Worm (Caenorhabditis elegans) whole organism, L4/young adult: Measurements from ENCODE around the gene R07E3.7.

Experiments used
- W03F9.2 ChIP-seq: fragments of 150-350 bp; optimal IDR thresholded peaks from 2 replicates; lab custom pipeline; 2014; ENCODE audit warnings: missing biosample characterization, missing genetic modification characterization
- dao-5 ChIP-seq: sonication (generic microtip); optimal IDR thresholded peaks from 2 replicates; lab custom pipeline; 2016; ENCODE audit warnings: missing genotype, missing genetic modification characterization, moderate library complexity, missing compliant biosample characterization
- him-1 ChIP-seq: sonication (generic microtip); optimal IDR thresholded peaks from 2 replicates; lab custom pipeline; 2016; ENCODE audit warnings: missing genotype, missing genetic modification reagents, missing genetic modification characterization, missing compliant biosample characterization

Gene R07E3.7

DNA sequence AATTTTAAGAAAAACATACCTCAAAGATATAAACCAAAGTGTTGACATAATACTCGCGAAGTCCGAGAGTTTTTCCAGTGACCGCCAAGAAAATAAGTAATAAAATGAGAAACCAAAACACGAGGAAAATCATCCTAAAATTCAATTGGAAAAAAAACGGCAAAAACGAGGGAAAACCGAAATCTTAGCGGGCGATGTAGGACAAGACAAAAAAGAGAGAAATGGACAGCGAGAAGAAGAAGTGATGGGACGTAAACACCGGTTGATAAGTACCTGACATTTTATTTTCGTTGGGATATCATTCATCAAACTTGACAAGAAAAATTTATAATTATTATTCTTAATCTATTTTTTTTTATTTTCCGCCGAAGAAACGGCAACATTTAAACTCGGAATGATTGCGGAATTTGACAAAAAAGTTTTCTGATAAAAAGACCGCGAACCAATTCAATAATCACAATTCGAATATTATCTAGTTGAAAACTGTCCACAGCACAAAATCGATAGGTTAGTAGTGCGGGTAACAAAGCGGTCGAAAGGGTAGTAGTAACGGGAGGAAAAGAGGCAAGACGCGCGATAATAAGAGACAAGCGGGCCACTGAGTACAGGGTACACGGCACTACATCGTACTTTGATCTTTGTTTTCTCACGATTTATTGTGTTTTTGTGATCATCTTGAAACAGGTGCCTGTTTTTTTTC lies 28.1 kb downstream of the R07E3.7 start, which contains the start of gene acl-5:
TSS of gene acl-5 (minus strand) at position 134 of the 700 bp plus-strand sequence.
- TF ChIP-seq dao-5 = no peak

DNA sequence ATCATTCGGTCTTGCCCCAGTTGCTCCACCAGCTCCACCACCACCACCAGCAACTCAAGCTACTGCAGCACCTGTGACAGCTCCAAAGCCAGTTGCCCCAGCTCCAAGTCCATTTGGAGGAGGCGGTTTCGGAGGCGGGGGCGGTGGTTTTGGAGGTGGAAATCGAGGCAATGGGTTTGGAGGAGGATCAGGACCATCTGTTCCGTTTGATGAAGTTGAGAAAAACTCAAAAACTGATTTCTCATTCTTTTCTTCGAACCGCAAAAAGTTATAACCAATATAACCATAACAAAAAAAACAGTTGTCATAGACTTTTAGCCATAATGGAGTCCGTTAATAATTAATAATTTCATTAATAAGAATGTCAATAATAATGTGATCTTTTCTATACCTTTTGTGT lies 34.1 kb downstream of the R07E3.7 start:
- TF ChIP-seq him-1 (tag; lab: Kevin White, UChicago) (no peak), dao-5 (no peak), W03F9.2 (no peak)

DNA sequence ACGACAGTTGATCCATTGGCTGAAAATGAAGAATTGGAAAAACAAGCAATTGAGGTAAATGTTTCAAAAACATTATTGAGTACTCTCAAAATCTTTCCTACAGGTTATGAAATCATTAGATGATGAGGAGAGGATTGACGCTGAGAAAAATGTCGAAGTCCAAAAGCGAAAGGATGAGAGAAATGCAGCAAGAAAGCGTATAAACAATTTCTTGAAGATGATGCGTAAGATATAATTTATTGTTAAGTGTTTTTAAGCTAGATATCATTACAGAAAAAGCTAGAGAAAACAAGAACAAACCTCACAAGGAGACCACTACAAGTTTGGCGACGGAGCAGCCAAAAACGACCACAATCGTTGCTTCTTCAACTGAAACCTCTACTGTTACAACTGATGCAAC lies 35.9 kb downstream of the R07E3.7 start:
- TF ChIP-seq dao-5 (no peak), W03F9.2 (no peak), him-1 (tag; lab: Kevin White, UChicago) (no peak)

DNA sequence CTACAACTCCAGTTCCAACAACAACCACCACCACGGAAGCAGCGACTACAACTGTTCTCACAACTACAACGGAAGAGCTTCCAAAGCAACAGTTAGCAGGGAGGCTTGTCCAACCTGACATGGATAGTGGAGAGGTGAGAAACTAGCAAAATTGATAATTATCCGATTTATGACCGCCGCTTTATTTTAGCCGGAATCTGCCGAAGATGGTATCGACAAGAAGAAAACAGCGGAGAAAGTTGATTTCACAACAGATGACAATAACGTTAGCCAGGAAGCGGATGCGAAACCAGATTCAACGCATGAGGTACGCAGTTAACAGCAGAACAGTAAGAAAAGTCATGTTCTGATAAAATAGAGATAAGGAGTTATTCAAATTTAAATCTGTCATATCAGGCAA lies 37.1 kb downstream of the R07E3.7 start:
- TF ChIP-seq dao-5 (no peak), W03F9.2 (no peak), him-1 (tag; lab: Kevin White, UChicago) (no peak)

- no peak for TF ChIP-seq him-1 (tag; lab: Kevin White, UChicago)
- no peak for TF ChIP-seq dao-5
- TF ChIP-seq W03F9.2 = no peak
Observed at ce11 chrX:10317565-10317964, 38.0 kb downstream of the R07E3.7 start, which contains the start of gene R07E3.6. Gene R07E3.6, plus strand, starts transcription at chrX:10317722.

- TF ChIP-seq W03F9.2 (no peak), dao-5 (no peak), him-1 (tag; lab: Kevin White, UChicago) (no peak)
Observed at ce11 chrX:10315905-10316304, 39.6 kb downstream of the R07E3.7 start, which contains the start of gene F41E7.9. Gene F41E7.9, minus strand, starts transcription at chrX:10316005.

DNA sequence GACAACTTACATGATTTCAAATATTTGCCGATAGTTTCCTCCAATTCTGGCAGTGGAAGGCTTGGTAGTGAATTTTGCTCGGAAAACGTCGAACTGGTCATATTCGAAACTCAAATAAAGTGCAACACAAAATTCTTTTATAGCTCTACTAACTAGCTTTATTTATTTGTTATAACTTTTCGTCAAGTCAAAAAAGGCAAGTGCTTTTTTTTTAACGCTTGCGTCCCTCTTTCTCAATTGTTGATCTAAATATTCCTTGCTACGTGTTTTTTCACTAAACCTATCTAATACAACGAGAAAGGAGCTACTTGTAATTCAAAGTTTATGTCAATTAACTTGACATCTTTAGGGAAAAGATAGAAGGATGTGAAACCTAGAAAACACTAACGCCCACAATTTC lies 45.2 kb downstream of the R07E3.7 start, which contains the start of gene F41E7.6:
TSS of gene F41E7.6 (minus strand) at position 101 of the 400 bp plus-strand sequence.
- no peak for TF ChIP-seq him-1 (tag; lab: Kevin White, UChicago)
- TF ChIP-seq dao-5 = no peak
- no peak for TF ChIP-seq W03F9.2

- TF ChIP-seq W03F9.2 = no peak
- TF ChIP-seq dao-5 = no peak
- no peak for TF ChIP-seq him-1 (tag; lab: Kevin White, UChicago)
Observed at ce11 chrX:10307495-10307894, 48.1 kb downstream of the R07E3.7 start, which contains the start of gene F41E7.7. Gene F41E7.7, plus strand, starts transcription at chrX:10307795.

ce11 chrX:10306923-10307322 lies 48.6 kb downstream of the R07E3.7 start:
- no peak for TF ChIP-seq him-1 (tag; lab: Kevin White, UChicago)
- TF ChIP-seq dao-5 = no peak
- no peak for TF ChIP-seq W03F9.2

DNA sequence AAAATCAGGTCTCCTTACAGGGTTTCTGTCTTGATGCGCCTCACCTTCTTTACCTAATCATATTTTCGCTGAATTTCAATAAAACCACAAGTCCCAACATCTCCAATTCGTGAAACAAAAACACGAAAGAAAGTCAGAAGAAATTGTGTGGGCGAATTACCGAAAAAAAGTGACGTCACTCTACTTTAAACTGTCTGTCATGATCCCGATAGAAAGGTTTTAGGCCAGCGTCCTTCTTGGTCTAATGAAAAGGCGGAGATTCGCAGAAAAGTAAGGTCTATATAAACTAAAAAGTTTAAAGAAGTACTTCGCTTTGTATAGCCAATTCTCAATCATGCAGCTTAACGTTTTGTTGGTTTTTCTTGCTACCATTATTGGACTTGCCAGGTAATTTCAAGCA lies 49.3 kb downstream of the R07E3.7 start, which contains the start of gene cnc-8:
TSS of gene cnc-8 (plus strand) at position 307 of the 400 bp plus-strand sequence.
- no peak for TF ChIP-seq dao-5
- TF ChIP-seq W03F9.2 = no peak
- no peak for TF ChIP-seq him-1 (tag; lab: Kevin White, UChicago)

- TF ChIP-seq W03F9.2 (no peak), him-1 (tag; lab: Kevin White, UChicago) (no peak), dao-5 (no peak)
Observed at ce11 chrX:10304178-10304577, 51.4 kb downstream of the R07E3.7 start, which contains the start of gene fipr-21. Gene fipr-21, plus strand, starts transcription at chrX:10304529.

ce11 chrX:10302430-10302829 lies 53.1 kb downstream of the R07E3.7 start, which contains the start of gene fip-5:
Gene fip-5, plus strand, starts transcription at chrX:10302741.
- TF ChIP-seq him-1 (tag; lab: Kevin White, UChicago) = no peak
- no peak for TF ChIP-seq dao-5
- TF ChIP-seq W03F9.2 = no peak

DNA sequence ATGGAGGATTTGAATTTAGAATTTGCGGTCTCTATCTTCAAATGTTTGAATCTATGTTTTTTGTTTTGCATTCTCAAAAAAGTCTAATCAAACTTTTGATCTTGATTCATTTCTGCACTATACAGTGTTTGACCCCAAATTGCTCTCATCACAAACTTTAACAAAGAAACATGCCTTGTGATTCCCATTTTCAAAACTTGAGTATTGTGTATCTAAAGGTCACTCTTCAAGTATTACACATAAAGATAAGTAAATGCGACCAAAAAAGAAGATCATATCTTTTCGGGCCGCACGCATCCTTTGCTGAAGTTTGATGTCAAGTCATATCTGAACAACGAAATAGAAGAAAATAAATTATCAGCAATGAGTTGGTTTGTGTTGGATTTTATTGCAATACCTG lies 53.6 kb downstream of the R07E3.7 start:
- TF ChIP-seq him-1 (tag; lab: Kevin White, UChicago) (no peak), W03F9.2 (no peak), dao-5 (no peak)

DNA sequence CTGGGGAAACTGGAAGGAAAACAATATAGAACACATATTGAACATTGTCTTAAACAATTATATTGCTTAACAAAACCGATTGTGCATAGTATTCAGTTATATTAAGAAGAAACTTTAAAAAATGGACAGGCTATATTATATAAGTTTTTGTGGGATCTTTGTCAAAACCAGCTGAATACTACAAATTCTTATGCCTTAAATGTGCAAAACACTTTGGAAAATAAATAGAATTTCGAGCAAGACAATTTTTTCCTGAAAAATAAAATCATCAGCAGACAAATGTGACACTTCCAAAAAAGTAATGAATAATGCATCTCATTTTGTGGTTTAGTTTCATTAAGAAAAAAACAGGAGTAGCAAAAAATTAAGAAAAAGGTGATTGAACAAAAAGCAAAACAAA lies 58.1 kb downstream of the R07E3.7 start:
- no peak for TF ChIP-seq dao-5
- no peak for TF ChIP-seq him-1 (tag; lab: Kevin White, UChicago)
- no peak for TF ChIP-seq W03F9.2
